Worm (Caenorhabditis elegans): ENCODE results near the gene tkt-1.

Gene tkt-1

DNA sequence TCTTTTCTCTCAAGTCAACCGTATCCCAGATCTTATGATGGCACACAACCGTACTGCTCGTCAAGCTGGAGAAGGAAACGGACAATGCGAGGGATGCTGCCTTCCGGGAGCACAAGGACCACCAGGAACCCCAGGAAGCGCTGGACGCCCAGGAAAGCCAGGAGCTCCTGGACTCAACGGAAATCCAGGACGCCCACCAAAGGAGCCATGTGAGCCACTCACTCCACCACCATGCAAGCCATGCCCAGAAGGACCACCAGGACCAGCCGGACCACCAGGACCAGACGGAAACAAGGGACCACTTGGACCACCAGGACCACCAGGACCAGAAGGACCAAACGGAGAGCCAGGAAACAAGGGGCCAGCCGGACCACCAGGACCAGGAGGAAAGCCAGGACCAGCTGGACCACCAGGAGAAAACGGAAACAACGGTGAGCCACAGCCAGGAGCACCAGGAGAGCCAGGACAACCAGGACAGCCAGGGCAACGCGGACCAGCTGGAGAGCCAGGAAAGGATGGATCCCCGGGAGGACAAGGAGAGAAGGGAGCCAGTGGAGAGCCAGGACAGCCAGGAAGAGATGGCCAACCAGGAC is 26.6 kb upstream of the tkt-1 start:
- TF ChIP-seq cebp-1 (GFP tag; IDR thresholded peaks at IDR 0.05) (no peak), cebp-1 (tag; optimal IDR thresholded peaks at IDR 0.05) (no peak), F33H1.4 (GFP tag; IDR thresholded peaks at IDR 0.05) (no peak), madf-8 (GFP tag; conservative IDR thresholded peaks at IDR 0.05) (no peak), pha-4 (tag; optimal IDR thresholded peaks at IDR 0.05) (no peak), madf-3 (GFP tag; IDR thresholded peaks at IDR 0.05) (no peak), sptf-2 (GFP tag; optimal IDR thresholded peaks at IDR 0.05) (no peak), hrde-1 (tag; optimal IDR thresholded peaks at IDR 0.05; ENCODE audit: borderline replicate concordance) (no peak), F57C9.4 (tag; optimal IDR thresholded peaks at IDR 0.05) (no peak), lin-40 (tag; optimal IDR thresholded peaks at IDR 0.05) (peak; percentile 63), him-1 (tag; optimal IDR thresholded peaks at IDR 0.05) (no peak), Y53G8AR.9 (GFP tag; conservative IDR thresholded peaks at IDR 0.05) (no peak), F49E8.2 (tag; optimal IDR thresholded peaks at IDR 0.05; ENCODE audit: insufficient read depth) (no peak), pbrm-1 (GFP tag; IDR thresholded peaks at IDR 0.05) (peak; percentile 49; the same call in 1 of the 2 replicates), zfh-2 (GFP tag; conservative IDR thresholded peaks at IDR 0.05) (peak; percentile 90), xnd-1 (tag; optimal IDR thresholded peaks at IDR 0.05) (no peak), ztf-6 (GFP tag; IDR thresholded peaks at IDR 0.05) (no peak), ztf-26 (tag; optimal IDR thresholded peaks at IDR 0.05) (peak; percentile 95), hmg-20 (GFP tag; IDR thresholded peaks at IDR 0.05) (no peak), repo-1 (tag; optimal IDR thresholded peaks at IDR 0.05) (peak; percentile 11), tbp1 (GFP tag; optimal IDR thresholded peaks at IDR 0.05) (no peak), lsy-27 (tag; optimal IDR thresholded peaks at IDR 0.05; ENCODE audit: borderline replicate concordance, insufficient read depth) (no peak), nhr-90 (tag; optimal IDR thresholded peaks at IDR 0.05) (no peak), egrh-3 (GFP tag; IDR thresholded peaks at IDR 0.05) (peak; percentile 88), die-1 (tag; optimal IDR thresholded peaks at IDR 0.05) (no peak), F55B11.4 (tag; optimal IDR thresholded peaks at IDR 0.05; ENCODE audit: borderline replicate concordance, insufficient read depth) (no peak), somi-1 (GFP tag; optimal IDR thresholded peaks at IDR 0.05) (no peak), hlh-12 (tag; optimal IDR thresholded peaks at IDR 0.05) (no peak), mel-28 (tag; optimal IDR thresholded peaks at IDR 0.05; ENCODE audit: borderline replicate concordance) (no peak), Y67H2A.10 (GFP tag; conservative IDR thresholded peaks at IDR 0.05) (no peak), zim-3 (tag; optimal IDR thresholded peaks at IDR 0.05) (no peak), rpc-1 (optimal IDR thresholded peaks at IDR 0.05) (no peak), rpc-1 (tag; optimal IDR thresholded peaks at IDR 0.05) (no peak), akir-1 (GFP tag; optimal IDR thresholded peaks at IDR 0.05) (no peak), mcd-1 (GFP tag; IDR thresholded peaks at IDR 0.05) (peak; percentile 30; the same call in 1 of the 2 replicates), lir-1 (GFP tag; conservative IDR thresholded peaks at IDR 0.05) (no peak), F39B2.1 (GFP tag; IDR thresholded peaks at IDR 0.05) (no peak), tlf-1 (GFP tag; optimal IDR thresholded peaks at IDR 0.05) (no peak), lin-26 (GFP tag; IDR thresholded peaks at IDR 0.05) (peak; percentile 90), cebp-2 (GFP tag; IDR thresholded peaks at IDR 0.05) (no peak), madf-10 (tag; optimal IDR thresholded peaks at IDR 0.05) (no peak), gei-17 (GFP tag; optimal IDR thresholded peaks at IDR 0.05) (no peak), let-607 (tag; optimal IDR thresholded peaks at IDR 0.05) (peak in 1 of 2 experiments; percentile 36), K12H6.12 (tag; optimal IDR thresholded peaks at IDR 0.05) (no peak), nfya-2 (GFP tag; IDR thresholded peaks at IDR 0.05) (0 out of 2 replicates have a peak, but pooled peaks have one; percentile 40), B0261.1 (tag; optimal IDR thresholded peaks at IDR 0.05) (no peak), C06A6.2 (GFP tag; conservative IDR thresholded peaks at IDR 0.05) (peak; percentile 29; the same call in 1 of the 2 replicates), dox-1 (GFP tag; IDR thresholded peaks at IDR 0.05) (peak; percentile 34; the same call in 1 of the 2 replicates)

Data from whole organism, young adult.